Worm (Caenorhabditis elegans) whole organism, young adult: Measurements from ENCODE around the gene C26B9.1.
A peak's percentile ranks its signal among the peaks of the same experiment; 100 is the strongest.

ENCODE experiments used
- B0035.1 ChIP-seq: sonication (generic microtip); optimal IDR thresholded peaks from 2 replicates; lab custom pipeline; 2016; ENCODE audit warnings: missing genetic modification characterization, mild to moderate bottlenecking, missing compliant biosample characterization, missing genotype, missing genetic modification reagents
- B0261.1 ChIP-seq: sonication (generic microtip); optimal IDR thresholded peaks from 2 replicates; lab custom pipeline; 2016; ENCODE audit warnings: mild to moderate bottlenecking, missing genetic modification characterization, moderate library complexity, missing compliant biosample characterization
- C17E4.6 ChIP-seq: fragments of 200-800 bp; sonication (Bioruptor generic); IDR thresholded peaks from 2 replicates; pipeline ENCODE4 v1.3.6; 2022; ENCODE audit warnings: missing genetic modification reagents, missing genetic modification characterization, missing compliant biosample characterization
- F23B12.7 ChIP-seq: sonication (generic microtip); optimal IDR thresholded peaks from 2 replicates; lab custom pipeline; 2017; ENCODE audit warnings: missing genetic modification characterization, mild to moderate bottlenecking, missing compliant biosample characterization, antibody characterized with exemption, moderate library complexity; ENCODE audit not compliant: insufficient read depth
- F33H1.4 ChIP-seq: fragments of 200-800 bp; sonication (Bioruptor generic); IDR thresholded peaks from 2 replicates; pipeline ENCODE4 v1.3.6; 2022; ENCODE audit warnings: missing genetic modification reagents, missing genetic modification characterization, missing compliant biosample characterization
- F49E8.2 ChIP-seq: sonication (generic microtip); optimal IDR thresholded peaks from 3 replicates; lab custom pipeline; 2017; ENCODE audit warnings: missing genetic modification characterization, mild to moderate bottlenecking, missing compliant biosample characterization, antibody characterized with exemption, moderate library complexity; ENCODE audit not compliant: insufficient read depth
- F52B5.7 ChIP-seq: sonication (generic microtip); optimal IDR thresholded peaks from 2 replicates; lab custom pipeline; 2016; ENCODE audit warnings: mild to moderate bottlenecking, missing genetic modification characterization, missing compliant biosample characterization
- F55B11.4 ChIP-seq: sonication (generic microtip); optimal IDR thresholded peaks from 2 replicates; lab custom pipeline; 2016; ENCODE audit warnings: missing compliant biosample characterization, missing genetic modification characterization, borderline replicate concordance; ENCODE audit not compliant: insufficient read depth
- T26A5.8 ChIP-seq: sonication (generic microtip); optimal IDR thresholded peaks from 2 replicates; lab custom pipeline; 2016; ENCODE audit warnings: missing genetic modification characterization, missing compliant biosample characterization
- Y53F4B.3 ChIP-seq: fragments of 200-800 bp; sonication (Bioruptor generic); IDR thresholded peaks from 2 replicates; pipeline ENCODE4 v1.3.6; 2022; ENCODE audit warnings: missing genetic modification reagents, missing genetic modification characterization, missing compliant biosample characterization
- Y53G8AR.9 ChIP-seq: fragments of 200-800 bp; sonication (Bioruptor generic); conservative IDR thresholded peaks from 2 replicates; pipeline ENCODE4 v1.3.6; 2022; ENCODE audit warnings: missing genetic modification reagents, missing genetic modification characterization, missing compliant biosample characterization
- Y79H2A.3 ChIP-seq: fragments of 200-800 bp; sonication (Bioruptor generic); conservative IDR thresholded peaks from 2 replicates; pipeline ENCODE4 v1.3.6; 2022; ENCODE audit warnings: missing genetic modification reagents, missing genetic modification characterization, missing compliant biosample characterization
- ZK185.1 ChIP-seq: sonication (generic microtip); optimal IDR thresholded peaks from 2 replicates; lab custom pipeline; 2016; ENCODE audit warnings: mild to moderate bottlenecking, missing genetic modification characterization, missing compliant biosample characterization; ENCODE audit not compliant: poor library complexity, severe bottlenecking
- akir-1 ChIP-seq: fragments of 200-800 bp; sonication (Bioruptor generic); optimal IDR thresholded peaks from 2 replicates; lab custom pipeline; 2018; ENCODE audit warnings: mild to moderate bottlenecking, missing genetic modification characterization, moderate library complexity, missing compliant biosample characterization
- aptf-3 ChIP-seq: fragments of 200-800 bp; sonication (Bioruptor generic); IDR thresholded peaks from 2 replicates; pipeline ENCODE4 v1.3.6; 2022; ENCODE audit warnings: missing genetic modification characterization, missing compliant biosample characterization
- athp-1 ChIP-seq: sonication (generic microtip); optimal IDR thresholded peaks from 2 replicates; lab custom pipeline; 2017; ENCODE audit warnings: mild to moderate bottlenecking, missing genetic modification characterization, missing compliant biosample characterization
- bed-1 ChIP-seq: fragments of 200-800 bp; sonication (Bioruptor generic); IDR thresholded peaks from 2 replicates; pipeline ENCODE4 v1.3.6; 2022; ENCODE audit warnings: missing genetic modification reagents, missing genetic modification characterization, missing compliant biosample characterization
- ccch-3 ChIP-seq: fragments of 200-800 bp; sonication (Bioruptor generic); optimal IDR thresholded peaks from 2 replicates; lab custom pipeline; 2018; ENCODE audit warnings: mild to moderate bottlenecking, missing genetic modification characterization, missing compliant biosample characterization
- cebp-1 ChIP-seq, 2 experiments: fragments of 200-800 bp in 1 of 2; sonication (Bioruptor generic) in 1 of 2; sonication (generic microtip) in 1 of 2; IDR thresholded peaks in 1 of 2; optimal IDR thresholded peaks in 1 of 2; 2 replicates each; pipeline versions ENCODE4 v1.3.6 to Lab custom; 2017 to 2022; ENCODE audit warnings: missing compliant biosample characterization in 2 of 2, missing genetic modification characterization in 2 of 2, mild to moderate bottlenecking in 1 of 2, missing genetic modification reagents in 1 of 2, moderate library complexity in 1 of 2
- ceh-100 ChIP-seq: fragments of 200-800 bp; sonication (Bioruptor generic); IDR thresholded peaks from 2 replicates; pipeline ENCODE4 v1.3.6; 2022; ENCODE audit warnings: missing genetic modification reagents, missing genetic modification characterization, missing compliant biosample characterization
- ceh-79 ChIP-seq: sonication (generic microtip); optimal IDR thresholded peaks from 2 replicates; lab custom pipeline; 2017; ENCODE audit warnings: mild to moderate bottlenecking, missing genetic modification characterization, missing compliant biosample characterization
- ceh-91 ChIP-seq: fragments of 200-800 bp; sonication (Bioruptor generic); IDR thresholded peaks from 2 replicates; pipeline ENCODE4 v1.3.6; 2022; ENCODE audit warnings: missing genetic modification reagents, missing genetic modification characterization, missing compliant biosample characterization
- dpff-1 ChIP-seq: sonication (generic microtip); optimal IDR thresholded peaks from 2 replicates; lab custom pipeline; 2017; ENCODE audit warnings: mild to moderate bottlenecking, missing genetic modification characterization, missing compliant biosample characterization
- egl-44 ChIP-seq: fragments of 200-800 bp; sonication (Bioruptor generic); IDR thresholded peaks from 2 replicates; pipeline ENCODE4 v1.3.6; 2022; ENCODE audit warnings: missing genetic modification reagents, missing genetic modification characterization, missing compliant biosample characterization
- ekl-4 ChIP-seq: fragments of 200-800 bp; sonication (Bioruptor generic); IDR thresholded peaks from 2 replicates; pipeline ENCODE4 v1.3.6; 2022; ENCODE audit warnings: missing genetic modification reagents, missing genetic modification characterization, missing compliant biosample characterization
- hlh-26 ChIP-seq: fragments of 200-800 bp; sonication (Bioruptor generic); conservative IDR thresholded peaks from 2 replicates; pipeline ENCODE4 v1.3.6; 2022; ENCODE audit warnings: missing genetic modification reagents, missing genetic modification characterization, missing compliant biosample characterization
- hmg-20 ChIP-seq: fragments of 200-800 bp; sonication (Bioruptor generic); IDR thresholded peaks from 2 replicates; pipeline ENCODE4 v1.3.6; 2022; ENCODE audit warnings: missing genetic modification reagents, missing genetic modification characterization, missing compliant biosample characterization
- lag-1 ChIP-seq: fragments of 200-800 bp; sonication (Bioruptor generic); IDR thresholded peaks from 2 replicates; pipeline ENCODE4 v1.3.6; 2022; ENCODE audit warnings: missing genetic modification reagents, missing genetic modification characterization, missing compliant biosample characterization
- let-526 ChIP-seq: fragments of 200-800 bp; sonication (Bioruptor generic); IDR thresholded peaks from 2 replicates; pipeline ENCODE4 v1.3.6; 2022; ENCODE audit warnings: missing genetic modification reagents, missing genetic modification characterization, missing compliant biosample characterization
- lin-26 ChIP-seq: fragments of 200-800 bp; sonication (Bioruptor generic); IDR thresholded peaks from 2 replicates; pipeline ENCODE4 v1.3.6; 2022; ENCODE audit warnings: missing genetic modification reagents, missing genetic modification characterization, missing compliant biosample characterization
- lin-35 ChIP-seq, 3 experiments: fragments of 150-350 bp in 2 of 3; sonication (generic microtip) in 1 of 3; optimal IDR thresholded peaks; 2 replicates each; lab custom pipeline; 2014 to 2018; ENCODE audit warnings: missing biosample characterization in 3 of 3, missing genetic modification characterization in 3 of 3, missing genetic modification reagents in 3 of 3
- lin-40 ChIP-seq: sonication (generic microtip); optimal IDR thresholded peaks from 2 replicates; lab custom pipeline; 2016; ENCODE audit warnings: missing genetic modification characterization, mild to moderate bottlenecking, missing compliant biosample characterization, missing genotype, missing genetic modification reagents
- madf-3 ChIP-seq: fragments of 200-800 bp; sonication (Bioruptor generic); IDR thresholded peaks from 2 replicates; pipeline ENCODE4 v1.3.6; 2022; ENCODE audit warnings: missing genetic modification reagents, missing genetic modification characterization, missing compliant biosample characterization
- madf-8 ChIP-seq: fragments of 200-800 bp; sonication (Bioruptor generic); conservative IDR thresholded peaks from 2 replicates; pipeline ENCODE4 v1.3.6; 2022; ENCODE audit warnings: missing genetic modification reagents, missing genetic modification characterization, missing compliant biosample characterization
- mel-28 ChIP-seq: sonication (generic microtip); optimal IDR thresholded peaks from 2 replicates; lab custom pipeline; 2016; ENCODE audit warnings: borderline replicate concordance, mild to moderate bottlenecking, missing genetic modification characterization, missing compliant biosample characterization
- mxl-1 ChIP-seq: sonication (generic microtip); optimal IDR thresholded peaks from 2 replicates; lab custom pipeline; 2016; ENCODE audit warnings: missing genetic modification characterization, missing compliant biosample characterization
- nfya-2 ChIP-seq: fragments of 200-800 bp; sonication (Bioruptor generic); IDR thresholded peaks from 2 replicates; pipeline ENCODE4 v1.3.6; 2022; ENCODE audit warnings: missing genetic modification reagents, missing genetic modification characterization, missing compliant biosample characterization
- nfyb-1 ChIP-seq: fragments of 200-800 bp; sonication (Bioruptor generic); IDR thresholded peaks from 2 replicates; pipeline ENCODE4 v1.3.6; 2022; ENCODE audit warnings: missing genetic modification reagents, missing genetic modification characterization, missing compliant biosample characterization
- pbrm-1 ChIP-seq: fragments of 200-800 bp; sonication (Bioruptor generic); IDR thresholded peaks from 2 replicates; pipeline ENCODE4 v1.3.6; 2022; ENCODE audit warnings: missing genetic modification reagents, missing genetic modification characterization, missing compliant biosample characterization
- pha-4 ChIP-seq: fragments of 150-350 bp; sonication (generic microtip); optimal IDR thresholded peaks from 2 replicates; lab custom pipeline; 2014; ENCODE audit warnings: missing biosample characterization, missing genetic modification reagents, missing genetic modification characterization
- sdz-38 ChIP-seq: sonication (generic microtip); optimal IDR thresholded peaks from 2 replicates; lab custom pipeline; 2016; ENCODE audit warnings: missing genotype, missing genetic modification characterization, missing compliant biosample characterization
- snpc-1.1 ChIP-seq: sonication (generic microtip); optimal IDR thresholded peaks from 2 replicates; lab custom pipeline; 2017; ENCODE audit warnings: missing genetic modification characterization, mild to moderate bottlenecking, missing compliant biosample characterization, antibody characterized with exemption, moderate library complexity, missing genotype, missing genetic modification reagents; ENCODE audit not compliant: insufficient read depth
- unc-62 ChIP-seq: fragments of 150-350 bp; optimal IDR thresholded peaks from 2 replicates; lab custom pipeline; 2014; ENCODE audit warnings: missing biosample characterization, missing genetic modification reagents, missing genetic modification characterization
- xnd-1 ChIP-seq: sonication (generic microtip); optimal IDR thresholded peaks from 2 replicates; lab custom pipeline; 2016; ENCODE audit warnings: missing genotype, missing genetic modification reagents, missing genetic modification characterization, missing compliant biosample characterization
- ztf-25 ChIP-seq: fragments of 200-800 bp; sonication (Bioruptor generic); IDR thresholded peaks from 2 replicates; pipeline ENCODE4 v1.3.6; 2022; ENCODE audit warnings: missing genetic modification reagents, missing genetic modification characterization, missing compliant biosample characterization
- ztf-26 ChIP-seq: sonication (generic microtip); optimal IDR thresholded peaks from 2 replicates; lab custom pipeline; 2017; ENCODE audit warnings: missing genetic modification characterization, missing compliant biosample characterization
- ztf-3 ChIP-seq: fragments of 200-800 bp; sonication (Bioruptor generic); optimal IDR thresholded peaks from 2 replicates; lab custom pipeline; 2018; ENCODE audit warnings: mild to moderate bottlenecking, missing genetic modification characterization, missing compliant biosample characterization

Gene C26B9.1

DNA sequence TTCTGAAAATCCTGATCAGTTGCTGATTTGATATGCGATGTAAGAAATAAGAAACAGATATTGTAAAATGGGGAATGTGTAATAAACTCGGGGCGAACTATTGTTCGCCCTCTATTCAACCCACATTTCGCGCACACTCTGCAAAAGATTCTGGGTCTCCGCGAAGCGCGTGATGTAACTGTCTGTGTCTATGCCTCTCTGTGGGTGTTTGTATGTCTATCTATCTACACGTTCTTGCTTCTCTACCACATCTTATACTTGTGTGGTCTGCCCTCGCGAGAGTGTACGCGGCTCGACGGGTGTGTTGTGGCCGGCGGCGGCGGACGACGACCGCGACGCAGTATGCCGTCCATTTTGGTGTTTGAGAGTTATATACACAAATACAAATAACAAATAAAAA, 7.9 kb upstream of the C26B9.1 start (continued):
- TF ChIP-seq dpff-1 (tag; lab: Kevin White, UChicago) (no peak), aptf-3 (no peak), nfyb-1 (GFP tag; lab: Robert Waterston, UW) (0 out of 2 replicates have a peak, but pooled peaks have one; percentile 47), F49E8.2 (tag; lab: Kevin White, UChicago) (no peak), lin-35 (GFP tag; optimal IDR thresholded peaks at IDR 0.05; lab: Kevin White, UChicago) (no peak), C17E4.6 (no peak), Y53G8AR.9 (GFP tag; lab: Robert Waterston, UW) (no peak), F33H1.4 (no peak), F23B12.7 (tag; lab: Kevin White, UChicago) (no peak), snpc-1.1 (no peak), pha-4 (no peak), hmg-20 (GFP tag; lab: Robert Waterston, UW) (no peak), madf-8 (GFP tag; lab: Robert Waterston, UW) (no peak), ccch-3 (GFP tag; lab: Kevin White, UChicago) (no peak), nfya-2 (GFP tag; lab: Robert Waterston, UW) (no peak), pbrm-1 (GFP tag; lab: Robert Waterston, UW) (peak; percentile 20; the same call in 1 of the 2 replicates), ceh-79 (no peak), F52B5.7 (tag; lab: Kevin White, UChicago) (no peak), Y53F4B.3 (GFP tag; lab: Robert Waterston, UW) (no peak), akir-1 (no peak), hlh-26 (GFP tag; lab: Robert Waterston, UW) (no peak), ceh-91 (GFP tag; lab: Robert Waterston, UW) (no peak), ztf-3 (GFP tag; lab: Kevin White, UChicago) (no peak), madf-3 (GFP tag; lab: Robert Waterston, UW) (0 out of 2 replicates have a peak, but pooled peaks have one; percentile 62), athp-1 (tag; lab: Kevin White, UChicago) (no peak), mxl-1 (tag; lab: Kevin White, UChicago) (no peak), B0261.1 (no peak), ztf-25 (no peak), Y79H2A.3 (GFP tag; lab: Robert Waterston, UW) (no peak), T26A5.8 (tag; lab: Kevin White, UChicago) (no peak), lag-1 (no peak), sdz-38 (tag; lab: Kevin White, UChicago) (no peak), egl-44 (no peak), lin-26 (GFP tag; lab: Robert Waterston, UW) (no peak), ekl-4 (no peak), F55B11.4 (no peak), mel-28 (tag; lab: Kevin White, UChicago) (no peak), bed-1 (GFP tag; lab: Robert Waterston, UW) (no peak), cebp-1 (GFP tag; IDR thresholded peaks at IDR 0.05; lab: Robert Waterston, UW) (no peak), cebp-1 (tag; optimal IDR thresholded peaks at IDR 0.05; lab: Kevin White, UChicago) (no peak), xnd-1 (tag; lab: Kevin White, UChicago) (no peak), unc-62 (GFP tag; lab: Kevin White, UChicago) (no peak), ceh-100 (GFP tag; lab: Robert Waterston, UW) (no peak), B0035.1 (no peak), ZK185.1 (tag; lab: Kevin White, UChicago) (peak; percentile 21), let-526 (GFP tag; lab: Robert Waterston, UW) (0 out of 2 replicates have a peak, but pooled peaks have one; percentile 27), lin-40 (peak; percentile 68), ztf-26 (peak; percentile 33)
